Fruit fly (Drosophila melanogaster): ENCODE data around the gene CG8891.

- TF ChIP-seq CG9948 (tag; optimal IDR thresholded peaks at IDR 0.05) (no peak), CG17806 (tag; optimal IDR thresholded peaks at IDR 0.05) (no peak), CG12605 (GFP tag; IDR thresholded peaks at IDR 0.05) (no peak), CG8301 (tag; optimal IDR thresholded peaks at IDR 0.05) (no peak), EcR (GFP tag; optimal IDR thresholded peaks at IDR 0.05) (no peak)
Observed at dm6 chr2L:4949453-4950045, 29.6 kb downstream of the CG8891 start, which contains the start of gene jet.
